Fruit fly (Drosophila melanogaster) whole organism, embryonic: ENCODE results near the gene CG42591.
A peak's percentile ranks its signal among the peaks of the same experiment; 100 is the strongest.

Experiments
- BEAF-32 ChIP-seq: fragments of 200-800 bp; sonication (Bioruptor generic); optimal IDR thresholded peaks from 3 replicates; lab custom pipeline; 2017; ENCODE audit warnings: missing biosample characterization, missing genetic modification characterization, mild to moderate bottlenecking, moderate library complexity, missing genetic modification reagents
- Bgb ChIP-seq: fragments of 200-800 bp; sonication (Bioruptor generic); IDR thresholded peaks from 2 replicates; pipeline ENCODE4 v1.3.6; 2022; ENCODE audit warnings: missing biosample characterization, missing genetic modification characterization; ENCODE audit not compliant: partially characterized antibody
- CG10543 ChIP-seq: fragments of 200-800 bp; sonication (Bioruptor generic); optimal IDR thresholded peaks from 3 replicates; lab custom pipeline; 2017; ENCODE audit warnings: missing biosample characterization, mild to moderate bottlenecking, missing genetic modification characterization, moderate library complexity
- CG10979 ChIP-seq: fragments of 200-800 bp; sonication (Bioruptor generic); optimal IDR thresholded peaks from 2 replicates; lab custom pipeline; 2018; ENCODE audit warnings: missing biosample characterization, mild to moderate bottlenecking, missing genetic modification characterization, moderate library complexity
- CG13287 ChIP-seq: fragments of 200-800 bp; sonication (Bioruptor generic); IDR thresholded peaks from 2 replicates; pipeline ENCODE4 v1.3.6; 2022; ENCODE audit warnings: missing biosample characterization, missing genetic modification characterization; ENCODE audit not compliant: partially characterized antibody
- CG14667 ChIP-seq: fragments of 200-800 bp; sonication (Bioruptor generic); IDR thresholded peaks from 2 replicates; pipeline ENCODE4 v1.3.6; 2022; ENCODE audit warnings: missing biosample characterization, missing genetic modification characterization
- CG14710 ChIP-seq: fragments of 200-800 bp; sonication (Bioruptor generic); optimal IDR thresholded peaks from 3 replicates; lab custom pipeline; 2019; ENCODE audit warnings: missing biosample characterization, mild to moderate bottlenecking, missing genetic modification characterization, moderate library complexity
- CG1602 ChIP-seq: fragments of 200-800 bp; sonication (Bioruptor generic); optimal IDR thresholded peaks from 3 replicates; lab custom pipeline; 2016; ENCODE audit warnings: missing biosample characterization, missing genetic modification characterization
- CG16813 ChIP-seq: fragments of 200-800 bp; sonication (Bioruptor generic); IDR thresholded peaks from 3 replicates; pipeline ENCODE4 v1.3.6; 2022; ENCODE audit warnings: missing biosample characterization, missing genetic modification characterization; ENCODE audit not compliant: partially characterized antibody
- CG17359 ChIP-seq: fragments of 200-800 bp; sonication (Bioruptor generic); optimal IDR thresholded peaks from 3 replicates; lab custom pipeline; 2018; ENCODE audit warnings: missing biosample characterization, mild to moderate bottlenecking, missing genetic modification characterization, moderate library complexity
- CG18599 ChIP-seq: fragments of 200-800 bp; sonication (Bioruptor generic); optimal IDR thresholded peaks from 3 replicates; lab custom pipeline; 2017; ENCODE audit warnings: missing biosample characterization, missing genetic modification characterization, mild to moderate bottlenecking, moderate library complexity, missing genetic modification reagents
- CG2678 ChIP-seq: fragments of 200-800 bp; sonication (Bioruptor generic); optimal IDR thresholded peaks from 3 replicates; lab custom pipeline; 2019; ENCODE audit warnings: missing biosample characterization, mild to moderate bottlenecking, missing genetic modification characterization, moderate library complexity
- CG2712 ChIP-seq: fragments of 200-800 bp; optimal IDR thresholded peaks from 3 replicates; lab custom pipeline; 2019; ENCODE audit warnings: missing biosample characterization, mild to moderate bottlenecking, missing genetic modification characterization, moderate library complexity
- CG3281 ChIP-seq: fragments of 200-800 bp; sonication (Bioruptor generic); optimal IDR thresholded peaks from 3 replicates; lab custom pipeline; 2017; ENCODE audit warnings: missing biosample characterization, mild to moderate bottlenecking, missing genetic modification characterization
- CG33213 ChIP-seq: fragments of 200-800 bp; sonication (Bioruptor generic); optimal IDR thresholded peaks from 3 replicates; lab custom pipeline; 2016; ENCODE audit warnings: missing biosample characterization, missing genetic modification characterization
- CG34224 ChIP-seq: fragments of 200-800 bp; sonication (Bioruptor generic); IDR thresholded peaks from 3 replicates; pipeline ENCODE4 v1.3.6; 2022; ENCODE audit warnings: missing biosample characterization, missing genetic modification characterization; ENCODE audit not compliant: partially characterized antibody
- CG34376 ChIP-seq: fragments of 200-800 bp; sonication (Bioruptor generic); optimal IDR thresholded peaks from 2 replicates; lab custom pipeline; 2018; ENCODE audit warnings: missing biosample characterization, mild to moderate bottlenecking, missing genetic modification characterization
- CG42726 ChIP-seq: fragments of 200-800 bp; sonication (Bioruptor generic); IDR thresholded peaks from 2 replicates; pipeline ENCODE4 v1.3.6; 2022; ENCODE audit warnings: missing biosample characterization, missing genetic modification characterization; ENCODE audit not compliant: partially characterized antibody
- CG4328 ChIP-seq: fragments of 200-800 bp; sonication (Bioruptor generic); optimal IDR thresholded peaks from 3 replicates; lab custom pipeline; 2017; ENCODE audit warnings: missing biosample characterization, missing genetic modification reagents, missing genetic modification characterization
- CG4360 ChIP-seq: fragments of 200-800 bp; sonication (Bioruptor generic); IDR thresholded peaks from 2 replicates; pipeline ENCODE4 v1.3.6; 2022; ENCODE audit warnings: missing biosample characterization, missing genetic modification characterization
- CG7745 ChIP-seq: fragments of 200-800 bp; sonication (Bioruptor generic); optimal IDR thresholded peaks from 2 replicates; lab custom pipeline; 2018; ENCODE audit warnings: missing biosample characterization, mild to moderate bottlenecking, missing genetic modification characterization, moderate library complexity
- CG7963 ChIP-seq: fragments of 200-800 bp; sonication (Bioruptor generic); IDR thresholded peaks from 3 replicates; pipeline ENCODE4 v1.3.6; 2022; ENCODE audit warnings: missing biosample characterization, missing genetic modification characterization; ENCODE audit not compliant: partially characterized antibody
- D19A ChIP-seq: fragments of 200-800 bp; optimal IDR thresholded peaks from 3 replicates; lab custom pipeline; 2019; ENCODE audit warnings: missing biosample characterization, mild to moderate bottlenecking, missing genetic modification characterization, moderate library complexity
- Deaf1 ChIP-seq: fragments of 200-800 bp; optimal IDR thresholded peaks from 3 replicates; lab custom pipeline; 2019; ENCODE audit warnings: missing biosample characterization, mild to moderate bottlenecking, missing genetic modification characterization, moderate library complexity
- Dll ChIP-seq: fragments of 200-800 bp; sonication (Bioruptor generic); IDR thresholded peaks from 4 replicates; pipeline ENCODE4 v1.3.6; 2022; ENCODE audit warnings: missing biosample characterization, missing genetic modification characterization; ENCODE audit not compliant: partially characterized antibody
- Mad ChIP-seq: fragments of 200-800 bp; sonication (Bioruptor generic); optimal IDR thresholded peaks from 2 replicates; lab custom pipeline; 2016; ENCODE audit warnings: missing biosample characterization, missing genetic modification characterization
- Med ChIP-seq: fragments of 200-800 bp; sonication (Bioruptor generic); peaks from one replicate; lab custom pipeline; 2016; ENCODE audit warnings: missing biosample characterization, missing genetic modification characterization, mild to moderate bottlenecking, inconsistent platforms, moderate library complexity
- Nf-YC ChIP-seq: fragments of 200-800 bp; optimal IDR thresholded peaks from 3 replicates; lab custom pipeline; 2019; ENCODE audit warnings: missing biosample characterization, mild to moderate bottlenecking, missing genetic modification characterization, moderate library complexity
- PHDP ChIP-seq: fragments of 200-800 bp; sonication (Bioruptor generic); optimal IDR thresholded peaks from 3 replicates; lab custom pipeline; 2018; ENCODE audit warnings: missing biosample characterization, mild to moderate bottlenecking, missing genetic modification characterization, moderate library complexity
- Scr ChIP-seq: fragments of 200-800 bp; sonication (Bioruptor generic); IDR thresholded peaks from 2 replicates; pipeline ENCODE4 v1.3.6; 2022; ENCODE audit warnings: missing biosample characterization, missing genetic modification characterization; ENCODE audit not compliant: partially characterized antibody
- Stat92E ChIP-seq, 3 experiments: fragments of >200 bp in 2 of 3; fragments of 200-800 bp in 1 of 3; sonication (Bioruptor generic) in 1 of 3; optimal IDR thresholded peaks; 2 replicates each; lab custom pipeline; 2017 to 2019; ENCODE audit warnings: missing biosample characterization in 3 of 3, missing genetic modification characterization in 3 of 3, mild to moderate bottlenecking in 1 of 3, moderate library complexity in 1 of 3
- bbx ChIP-seq: fragments of 200-800 bp; sonication (Bioruptor generic); IDR thresholded peaks from 2 replicates; pipeline ENCODE4 v1.3.6; 2022; ENCODE audit warnings: missing biosample characterization, missing genetic modification characterization; ENCODE audit not compliant: partially characterized antibody
- chinmo ChIP-seq: fragments of 200-800 bp; sonication (Bioruptor generic); IDR thresholded peaks from 4 replicates; pipeline ENCODE4 v1.3.6; 2022; ENCODE audit warnings: missing biosample characterization, missing genetic modification characterization; ENCODE audit not compliant: partially characterized antibody
- chm ChIP-seq: fragments of 200-800 bp; sonication (Bioruptor generic); IDR thresholded peaks from 2 replicates; pipeline ENCODE4 v1.3.6; 2022; ENCODE audit warnings: missing biosample characterization, missing genetic modification characterization
- ci ChIP-seq: fragments of 200-800 bp; sonication (Bioruptor generic); IDR thresholded peaks from 3 replicates; pipeline ENCODE4 v1.3.6; 2022; ENCODE audit warnings: missing biosample characterization, missing genetic modification characterization
- dm ChIP-seq: fragments of 200-800 bp; sonication (Bioruptor generic); optimal IDR thresholded peaks from 3 replicates; lab custom pipeline; 2016; ENCODE audit warnings: missing biosample characterization, missing genetic modification characterization
- dmrt99B ChIP-seq: fragments of 200-800 bp; sonication (Bioruptor generic); optimal IDR thresholded peaks from 2 replicates; lab custom pipeline; 2018; ENCODE audit warnings: missing biosample characterization, mild to moderate bottlenecking, missing genetic modification characterization, moderate library complexity
- eve ChIP-seq, 2 experiments: fragments of >200 bp; optimal IDR thresholded peaks; 2 replicates each; lab custom pipeline; 2017; ENCODE audit warnings: missing biosample characterization in 2 of 2, missing genetic modification characterization in 2 of 2
- exex ChIP-seq: fragments of 200-800 bp; sonication (Bioruptor generic); optimal IDR thresholded peaks from 4 replicates; lab custom pipeline; 2018; ENCODE audit warnings: missing biosample characterization, mild to moderate bottlenecking, missing genetic modification characterization, moderate library complexity
- hb ChIP-seq: fragments of 200-800 bp; sonication (Bioruptor generic); IDR thresholded peaks from 3 replicates; pipeline ENCODE4 v1.3.6; 2022; ENCODE audit warnings: missing biosample characterization, missing genetic modification characterization; ENCODE audit not compliant: partially characterized antibody
- mirr ChIP-seq: fragments of 200-800 bp; sonication (Bioruptor generic); optimal IDR thresholded peaks from 3 replicates; lab custom pipeline; 2018; ENCODE audit warnings: missing biosample characterization, mild to moderate bottlenecking, missing genetic modification characterization
- sens ChIP-seq: fragments of 200-800 bp; sonication (Bioruptor generic); peaks from one replicate; lab custom pipeline; 2016; ENCODE audit warnings: missing biosample characterization, missing genetic modification characterization
- sqz ChIP-seq: fragments of 200-800 bp; sonication (Bioruptor generic); optimal IDR thresholded peaks from 3 replicates; lab custom pipeline; 2018; ENCODE audit warnings: missing biosample characterization, mild to moderate bottlenecking, missing genetic modification characterization
- sug ChIP-seq: fragments of 200-800 bp; optimal IDR thresholded peaks from 2 replicates; lab custom pipeline; 2019; ENCODE audit warnings: missing biosample characterization, mild to moderate bottlenecking, missing genetic modification characterization, moderate library complexity
- tna ChIP-seq: fragments of 200-800 bp; sonication (Bioruptor generic); IDR thresholded peaks from 2 replicates; pipeline ENCODE4 v1.3.6; 2022; ENCODE audit warnings: missing biosample characterization, missing genetic modification characterization; ENCODE audit not compliant: partially characterized antibody
- toy ChIP-seq: fragments of 200-800 bp; sonication (Bioruptor generic); IDR thresholded peaks from 2 replicates; pipeline ENCODE4 v1.3.6; 2022; ENCODE audit warnings: missing biosample characterization, missing genetic modification characterization
- vnd ChIP-seq: fragments of 200-800 bp; sonication (Bioruptor generic); IDR thresholded peaks from 3 replicates; pipeline ENCODE4 v1.3.6; 2022; ENCODE audit warnings: missing biosample characterization, missing genetic modification characterization; ENCODE audit not compliant: partially characterized antibody

CG42591 gene

DNA sequence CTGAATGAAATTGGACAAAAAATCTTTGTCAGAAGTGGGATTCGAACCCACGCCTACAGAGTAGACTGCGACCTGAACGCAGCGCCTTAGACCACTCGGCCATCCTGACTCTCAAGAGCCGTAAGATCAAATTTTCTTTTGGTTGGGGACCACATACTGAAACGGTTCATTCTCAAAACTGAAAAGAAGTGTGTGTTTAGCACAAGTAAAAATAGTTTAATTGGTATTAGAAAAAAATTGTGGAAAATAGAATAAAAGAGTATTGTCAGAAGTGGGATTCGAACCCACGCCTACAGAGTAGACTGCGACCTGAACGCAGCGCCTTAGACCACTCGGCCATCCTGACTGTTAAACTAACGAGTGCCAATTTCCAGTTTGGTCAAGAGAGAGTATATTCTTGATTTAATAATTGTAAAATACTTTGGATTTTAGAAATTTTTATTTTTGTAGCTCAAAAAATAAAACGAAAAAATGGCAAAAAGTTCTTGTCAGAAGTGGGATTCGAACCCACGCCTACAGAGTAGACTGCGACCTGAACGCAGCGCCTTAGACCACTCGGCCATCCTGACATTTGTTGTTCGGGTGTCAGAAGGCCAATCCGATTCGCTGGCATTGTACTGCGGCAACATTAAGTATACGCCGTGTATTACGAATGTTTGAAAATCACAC, 9.4 kb downstream of the CG42591 start (continued):
- TF ChIP-seq Bgb (GFP tag; lab: Robert Waterston, UW) (peak; percentile 69), CG4328 (peak; percentile 27), CG3281 (peak; percentile 30), D19A (tag; lab: Kevin White, UChicago) (peak; percentile 46), Dll (peak; percentile 39; the same call in 2 of the 4 replicates), CG10979 (tag; lab: Kevin White, UChicago) (peak; percentile 12), CG13287 (GFP tag; lab: Robert Waterston, UW) (peak; percentile 58), eve (GFP tag; optimal IDR thresholded peaks at IDR 0.05; lab: Kevin White, UChicago) (peak in 1 of 2 experiments; percentile 63), Deaf1 (peak; percentile 10), tna (GFP tag; lab: Robert Waterston, UW) (peak; percentile 42), Scr (peak; percentile 65), CG2678 (tag; lab: Kevin White, UChicago) (peak; percentile 3), CG34224 (peak; percentile 48; the same call in 1 of the 3 replicates), sqz (GFP tag; lab: Kevin White, UChicago) (peak; percentile 52), CG42726 (peak; percentile 69; the same call in 1 of the 2 replicates), exex (tag; lab: Kevin White, UChicago) (peak; percentile 10), Stat92E (GFP tag; optimal IDR thresholded peaks at IDR 0.05; lab: Kevin White, UChicago) (peak in 1 of 3 experiments; percentile 56), CG7963 (peak; percentile 64), CG18599 (GFP tag; lab: Kevin White, UChicago) (peak; percentile 20), sens (GFP tag; lab: Kevin White, UChicago) (peak; percentile 18), CG7745 (tag; lab: Kevin White, UChicago) (peak; percentile 81), CG34376 (GFP tag; lab: Kevin White, UChicago) (peak; percentile 9), Nf-YC (peak; percentile 10), CG16813 (GFP tag; lab: Robert Waterston, UW) (peak; percentile 73), CG2712 (tag; lab: Kevin White, UChicago) (peak; percentile 7), vnd (GFP tag; lab: Robert Waterston, UW) (peak; percentile 65)

- TF ChIP-seq CG10543 (GFP tag; lab: Kevin White, UChicago) (peak; percentile 59), CG14710 (tag; lab: Kevin White, UChicago) (no peak), CG4360 (GFP tag; lab: Robert Waterston, UW) (0 out of 2 replicates have a peak, but pooled peaks have one; percentile 9), PHDP (tag; lab: Kevin White, UChicago) (no peak), mirr (GFP tag; lab: Kevin White, UChicago) (peak; percentile 16), Med (GFP tag; lab: Kevin White, UChicago) (peak; percentile 57), CG18599 (GFP tag; lab: Kevin White, UChicago) (no peak), dm (no peak), sens (GFP tag; lab: Kevin White, UChicago) (no peak), Mad (GFP tag; lab: Kevin White, UChicago) (no peak), CG1602 (GFP tag; lab: Kevin White, UChicago) (no peak), dmrt99B (tag; lab: Kevin White, UChicago) (no peak), CG14667 (GFP tag; lab: Robert Waterston, UW) (no peak), toy (GFP tag; lab: Robert Waterston, UW) (no peak), ci (GFP tag; lab: Robert Waterston, UW) (0 out of 3 replicates have a peak, but pooled peaks have one; percentile 44), hb (GFP tag; lab: Robert Waterston, UW) (no peak), CG33213 (GFP tag; lab: Kevin White, UChicago) (no peak), CG17359 (peak; percentile 2), chm (GFP tag; lab: Robert Waterston, UW) (0 out of 2 replicates have a peak, but pooled peaks have one; percentile 8), bbx (GFP tag; lab: Robert Waterston, UW) (no peak), chinmo (GFP tag; lab: Robert Waterston, UW) (0 out of 4 replicates have a peak, but pooled peaks have one; percentile 74), sug (tag; lab: Kevin White, UChicago) (peak; percentile 83), BEAF-32 (GFP tag; lab: Kevin White, UChicago) (no peak)
These were observed 10.1 kb downstream of the CG42591 start for dm6 chr3L:8059627-8060166.
